Worm (Caenorhabditis elegans) whole organism, L4 larva: Measurements from ENCODE around the gene C01G10.10.
A peak's percentile ranks its signal among the peaks of the same experiment; 100 is the strongest.

Experiments used
- D1046.2 ChIP-seq: fragments of 200-800 bp; sonication (Bioruptor generic); IDR thresholded peaks from 2 replicates; pipeline ENCODE4 v1.3.6; 2022; ENCODE audit warnings: missing genetic modification characterization, missing compliant biosample characterization
- F49E8.2 ChIP-seq: sonication (generic microtip); optimal IDR thresholded peaks from 2 replicates; lab custom pipeline; 2016; ENCODE audit warnings: missing compliant biosample characterization, mild to moderate bottlenecking, missing genetic modification characterization, borderline replicate concordance
- T26A8.4 ChIP-seq: fragments of 200-800 bp; sonication (Bioruptor generic); IDR thresholded peaks from 2 replicates; pipeline ENCODE4 v1.3.6; 2022; ENCODE audit warnings: missing genetic modification characterization, missing compliant biosample characterization
- Y105C5A.15 ChIP-seq: fragments of 200-800 bp; sonication (Bioruptor generic); IDR thresholded peaks from 2 replicates; pipeline ENCODE4 v1.3.6; 2022; ENCODE audit warnings: missing genetic modification characterization, missing compliant biosample characterization
- Y5F2A.4 ChIP-seq: fragments of 200-800 bp; sonication (Bioruptor generic); optimal IDR thresholded peaks from 2 replicates; lab custom pipeline; 2018; ENCODE audit warnings: mild to moderate bottlenecking, missing genetic modification characterization, missing compliant biosample characterization
- aha-1 ChIP-seq: fragments of 150-350 bp; peaks from one replicate; lab custom pipeline; 2014; ENCODE audit warnings: missing biosample characterization, missing genetic modification characterization
- ama-1 ChIP-seq: fragments of 150-350 bp; optimal IDR thresholded peaks from 2 replicates; lab custom pipeline; 2014; ENCODE audit warnings: inconsistent platforms, mixed read lengths
- arid-1 ChIP-seq: fragments of 200-800 bp; sonication (Bioruptor generic); conservative IDR thresholded peaks from 2 replicates; pipeline ENCODE4 v1.3.6; 2022; ENCODE audit warnings: missing genetic modification reagents, missing genetic modification characterization, missing compliant biosample characterization
- ceh-20 ChIP-seq: fragments of 200-800 bp; sonication (Bioruptor generic); IDR thresholded peaks from 2 replicates; pipeline ENCODE4 v1.3.6; 2022; ENCODE audit warnings: missing genetic modification reagents, missing genetic modification characterization, missing compliant biosample characterization
- ceh-44 ChIP-seq: fragments of 200-800 bp; sonication (Bioruptor generic); IDR thresholded peaks from 2 replicates; pipeline ENCODE4 v1.3.6; 2022; ENCODE audit warnings: missing genetic modification reagents, missing genetic modification characterization, missing compliant biosample characterization
- ceh-62 ChIP-seq: sonication (generic microtip); optimal IDR thresholded peaks from 2 replicates; lab custom pipeline; 2017; ENCODE audit warnings: missing biosample characterization, missing genetic modification characterization
- daf-12 ChIP-seq: fragments of 150-350 bp; optimal IDR thresholded peaks from 2 replicates; lab custom pipeline; 2014; ENCODE audit warnings: missing biosample characterization, missing genetic modification reagents, missing genetic modification characterization
- daf-16 ChIP-seq, 3 experiments: sonication (generic microtip); optimal IDR thresholded peaks; 2 replicates each; lab custom pipeline; 2016 to 2017; ENCODE audit warnings: missing genetic modification characterization in 3 of 3, missing genetic modification reagents in 3 of 3, mild to moderate bottlenecking in 2 of 3, missing compliant biosample characterization in 2 of 3, missing biosample characterization in 1 of 3, moderate library complexity in 1 of 3
- dmd-9 ChIP-seq: fragments of 200-800 bp; sonication (Bioruptor generic); IDR thresholded peaks from 2 replicates; pipeline ENCODE4 v1.3.6; 2022; ENCODE audit warnings: missing genetic modification reagents, missing genetic modification characterization, missing compliant biosample characterization
- dpl-1 ChIP-seq: fragments of 150-350 bp; optimal IDR thresholded peaks from 2 replicates; lab custom pipeline; 2014; ENCODE audit warnings: missing biosample characterization, missing genetic modification reagents, missing genetic modification characterization
- duxl-1 ChIP-seq: sonication (generic microtip); optimal IDR thresholded peaks from 2 replicates; lab custom pipeline; 2016; ENCODE audit warnings: mild to moderate bottlenecking, missing genetic modification characterization, moderate library complexity, missing compliant biosample characterization; ENCODE audit not compliant: poor library complexity
- egl-27 ChIP-seq: sonication (generic microtip); optimal IDR thresholded peaks from 3 replicates; lab custom pipeline; 2017; ENCODE audit warnings: missing biosample characterization, missing genetic modification reagents, missing genetic modification characterization
- hlh-11 ChIP-seq: fragments of 200-800 bp; sonication (Bioruptor generic); optimal IDR thresholded peaks from 2 replicates; lab custom pipeline; 2018; ENCODE audit warnings: mild to moderate bottlenecking, missing genetic modification characterization, missing compliant biosample characterization
- hlh-30 ChIP-seq: sonication (generic microtip); optimal IDR thresholded peaks from 2 replicates; lab custom pipeline; 2017; ENCODE audit warnings: antibody characterized with exemption, mild to moderate bottlenecking, missing genetic modification characterization, missing compliant biosample characterization; ENCODE audit not compliant: insufficient read depth
- lin-15B ChIP-seq: fragments of 150-350 bp; sonication (generic microtip); optimal IDR thresholded peaks from 3 replicates; lab custom pipeline; 2014; ENCODE audit warnings: missing biosample characterization, missing genetic modification characterization
- lin-38 ChIP-seq: fragments of 200-800 bp; sonication (Bioruptor generic); IDR thresholded peaks from 2 replicates; pipeline ENCODE4 v1.3.6; 2022; ENCODE audit warnings: missing genetic modification reagents, missing genetic modification characterization, missing compliant biosample characterization
- lsy-2 ChIP-seq, 2 experiments: fragments of 150-350 bp in 1 of 2; sonication (generic microtip) in 1 of 2; optimal IDR thresholded peaks; 2 replicates each; lab custom pipeline; 2014 to 2017; ENCODE audit warnings: missing biosample characterization in 2 of 2, missing genetic modification characterization in 2 of 2
- madf-5 ChIP-seq, 2 experiments: fragments of 200-800 bp; sonication (Bioruptor generic); IDR thresholded peaks; 2 replicates each; pipeline ENCODE4 v1.3.6; 2022; ENCODE audit warnings: missing compliant biosample characterization in 2 of 2, missing genetic modification characterization in 2 of 2
- madf-9 ChIP-seq: fragments of 200-800 bp; sonication (Bioruptor generic); conservative IDR thresholded peaks from 2 replicates; pipeline ENCODE4 v1.3.6; 2022; ENCODE audit warnings: missing genetic modification reagents, missing genetic modification characterization, missing compliant biosample characterization
- mdt-29 ChIP-seq: fragments of 200-800 bp; sonication (Bioruptor generic); IDR thresholded peaks from 2 replicates; pipeline ENCODE4 v1.3.6; 2022; ENCODE audit warnings: missing genetic modification reagents, missing genetic modification characterization, missing compliant biosample characterization
- mxl-2 ChIP-seq: fragments of 200-800 bp; sonication (Bioruptor generic); conservative IDR thresholded peaks from 2 replicates; pipeline ENCODE4 v1.3.6; 2022; ENCODE audit warnings: missing genetic modification reagents, missing genetic modification characterization, missing compliant biosample characterization
- nhr-28 ChIP-seq: fragments of 150-350 bp; optimal IDR thresholded peaks from 2 replicates; lab custom pipeline; 2014; ENCODE audit warnings: missing biosample characterization, missing genetic modification characterization
- nhr-48 ChIP-seq: sonication (generic microtip); optimal IDR thresholded peaks from 2 replicates; lab custom pipeline; 2016; ENCODE audit warnings: mild to moderate bottlenecking, missing genetic modification characterization, missing compliant biosample characterization
- nhr-6 ChIP-seq: fragments of 150-350 bp; optimal IDR thresholded peaks from 2 replicates; lab custom pipeline; 2014; ENCODE audit warnings: missing biosample characterization, missing genetic modification characterization
- nhr-77 ChIP-seq: fragments of 150-350 bp; optimal IDR thresholded peaks from 2 replicates; lab custom pipeline; 2014; ENCODE audit warnings: missing biosample characterization, missing genetic modification characterization
- pqm-1 ChIP-seq: sonication (generic microtip); optimal IDR thresholded peaks from 2 replicates; lab custom pipeline; 2017; ENCODE audit warnings: missing biosample characterization, missing genetic modification characterization
- rbr-2 ChIP-seq: sonication (generic microtip); optimal IDR thresholded peaks from 2 replicates; lab custom pipeline; 2016; ENCODE audit warnings: missing genotype, missing genetic modification characterization, missing compliant biosample characterization
- sdz-12 ChIP-seq: fragments of 200-800 bp; sonication (Bioruptor generic); optimal IDR thresholded peaks from 2 replicates; lab custom pipeline; 2018; ENCODE audit warnings: mild to moderate bottlenecking, missing genetic modification characterization, missing compliant biosample characterization
- set-16 ChIP-seq: fragments of 200-800 bp; sonication (Bioruptor generic); IDR thresholded peaks from 2 replicates; pipeline ENCODE4 v1.3.6; 2022; ENCODE audit warnings: missing genetic modification reagents, missing genetic modification characterization, missing compliant biosample characterization
- snpc-4 ChIP-seq: fragments of 150-350 bp; optimal IDR thresholded peaks from 2 replicates; lab custom pipeline; 2014; ENCODE audit warnings: missing biosample characterization, missing genetic modification characterization
- spr-1 ChIP-seq: sonication (generic microtip); optimal IDR thresholded peaks from 2 replicates; lab custom pipeline; 2016; ENCODE audit warnings: mild to moderate bottlenecking, missing genetic modification characterization, missing compliant biosample characterization
- tag-97 ChIP-seq: fragments of 200-800 bp; sonication (Bioruptor generic); IDR thresholded peaks from 2 replicates; pipeline ENCODE4 v1.3.6; 2022; ENCODE audit warnings: missing genetic modification characterization, missing compliant biosample characterization
- unc-130 ChIP-seq: sonication (generic microtip); optimal IDR thresholded peaks from 2 replicates; lab custom pipeline; 2016; ENCODE audit warnings: missing genetic modification reagents, missing genetic modification characterization, missing compliant biosample characterization
- unc-62 ChIP-seq, 3 experiments: fragments of 150-350 bp in 1 of 3; sonication (generic microtip); optimal IDR thresholded peaks in 2 of 3; peaks in 1 of 3; 1 replicate in 1 of 3; 2 replicates in 2 of 3; lab custom pipeline; 2014 to 2017; ENCODE audit warnings: missing biosample characterization in 3 of 3, missing genetic modification characterization in 3 of 3, missing genetic modification reagents in 3 of 3, missing genotype in 1 of 3
- vab-7 ChIP-seq: fragments of 200-800 bp; sonication (Bioruptor generic); IDR thresholded peaks from 2 replicates; pipeline ENCODE4 v1.3.6; 2022; ENCODE audit warnings: missing genetic modification reagents, missing genetic modification characterization, missing compliant biosample characterization
- zfp-3 ChIP-seq: fragments of 200-800 bp; sonication (Bioruptor generic); conservative IDR thresholded peaks from 2 replicates; pipeline ENCODE4 v1.3.6; 2022; ENCODE audit warnings: missing genetic modification reagents, missing genetic modification characterization, missing compliant biosample characterization
- zip-11 ChIP-seq: fragments of 200-800 bp; sonication (Bioruptor generic); IDR thresholded peaks from 2 replicates; pipeline ENCODE4 v1.3.6; 2022; ENCODE audit warnings: missing genetic modification characterization, missing compliant biosample characterization
- ztf-7 ChIP-seq: fragments of 150-350 bp; optimal IDR thresholded peaks from 2 replicates; lab custom pipeline; 2014; ENCODE audit warnings: missing biosample characterization, missing genetic modification characterization

The C01G10.10 gene

DNA sequence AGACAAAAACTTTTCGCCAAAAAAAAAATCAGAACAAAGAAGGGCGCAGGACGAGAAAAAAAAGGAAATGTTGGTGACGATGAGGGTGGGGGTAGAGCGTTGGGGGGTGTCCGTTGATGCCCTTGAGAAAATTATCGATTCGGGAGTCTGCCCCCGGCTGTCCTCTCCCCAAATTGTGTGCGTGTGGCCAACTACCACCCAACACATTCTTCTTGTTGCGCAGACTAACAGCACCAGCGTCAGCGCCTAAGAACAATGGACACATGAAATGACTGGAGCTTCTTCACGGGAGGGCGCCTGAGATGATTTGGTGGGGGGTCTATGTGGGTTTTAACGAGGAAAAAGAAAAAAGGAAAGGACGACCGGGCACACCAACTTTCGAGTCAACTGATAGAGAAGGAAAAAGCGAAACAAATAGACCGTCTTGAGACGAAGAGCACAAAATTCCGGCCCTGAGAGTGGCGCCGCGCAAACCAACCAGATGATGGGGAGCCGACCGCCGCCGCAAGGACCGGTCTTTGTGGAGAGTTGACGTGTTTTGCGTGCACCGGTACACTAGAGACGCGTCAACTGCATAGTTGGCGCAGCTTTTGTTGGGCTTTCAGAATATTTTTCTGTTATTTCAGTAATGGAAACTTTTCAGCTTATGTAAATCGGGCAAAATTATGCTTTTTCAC lies 17.0 kb downstream of the C01G10.10 start, which contains the start of gene C25D7.9 (continued):
- no peak for TF ChIP-seq madf-9 (GFP tag; lab: Robert Waterston, UW)
- TF ChIP-seq rbr-2: peak; percentile 15
- TF ChIP-seq aha-1 (tag; lab: Kevin White, UChicago): no peak
- TF ChIP-seq F49E8.2 (tag; lab: Kevin White, UChicago): no peak
- TF ChIP-seq daf-12: no peak
- peak in 1 of 2 experiments; percentile 28 for TF ChIP-seq lsy-2 (tag; optimal IDR thresholded peaks at IDR 0.05; lab: Kevin White, UChicago)
- no peak for TF ChIP-seq arid-1 (GFP tag; lab: Robert Waterston, UW)
- TF ChIP-seq ceh-62 (tag; lab: Kevin White, UChicago): no peak
- TF ChIP-seq D1046.2 (GFP tag; lab: Robert Waterston, UW): no peak
- no peak for TF ChIP-seq hlh-30 (tag; lab: Kevin White, UChicago)
- TF ChIP-seq duxl-1 (tag; lab: Kevin White, UChicago): no peak
- peak; percentile 60 for TF ChIP-seq nhr-6 (tag; lab: Kevin White, UChicago)
- no peak for TF ChIP-seq ama-1 (lab: Kevin White, UChicago)
- TF ChIP-seq Y105C5A.15 (GFP tag; lab: Robert Waterston, UW): no peak
- no peak for TF ChIP-seq zfp-3 (GFP tag; lab: Robert Waterston, UW)
- no peak for TF ChIP-seq snpc-4 (tag; lab: Kevin White, UChicago)
- TF ChIP-seq, all 104 proteins: peak for 18

DNA sequence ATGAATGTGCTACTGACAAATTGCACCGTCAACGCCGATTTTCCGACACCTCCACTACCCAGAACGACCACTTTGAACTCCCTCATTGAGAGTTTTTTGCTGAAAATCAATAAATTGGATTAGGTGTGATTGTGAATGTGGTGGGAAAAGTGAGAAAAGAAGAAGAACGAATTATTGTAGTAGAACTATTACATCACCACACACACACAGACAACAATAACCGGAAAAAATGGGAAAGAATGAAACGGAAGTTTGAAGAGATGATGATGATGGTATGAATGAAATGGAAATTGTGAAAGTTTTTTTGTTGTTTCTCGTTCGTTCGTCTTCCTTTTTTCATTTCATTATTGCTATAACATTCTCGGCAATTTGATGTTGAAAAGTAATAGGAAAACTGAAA lies 18.3 kb downstream of the C01G10.10 start, which contains the start of gene rap-2:
rap-2 (minus strand) TSS at position 101 of the 400 bp plus-strand sequence.
- no peak for TF ChIP-seq zfp-3 (GFP tag; lab: Robert Waterston, UW)
- no peak for TF ChIP-seq madf-5 (GFP tag; IDR thresholded peaks at IDR 0.05; lab: Robert Waterston, UW)

DNA sequence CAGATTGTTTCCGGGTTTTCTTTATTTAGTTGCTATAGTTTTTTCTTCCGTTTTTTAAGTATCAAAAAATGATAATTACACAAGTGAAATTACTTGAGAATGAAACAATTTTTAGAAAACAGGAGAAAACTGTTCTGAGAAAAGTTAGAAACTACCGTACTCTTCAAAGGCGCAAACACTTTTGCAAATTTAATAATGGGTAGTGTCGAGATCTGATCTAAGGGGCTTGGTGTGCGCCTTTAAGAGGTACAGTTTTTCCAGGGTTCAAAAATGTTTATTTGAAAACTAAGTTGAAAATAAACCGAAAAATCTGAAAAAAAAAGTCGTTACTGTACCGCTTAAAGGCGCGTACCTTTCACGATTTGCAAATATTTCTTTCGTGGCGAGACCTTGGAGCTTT lies 21.6 kb downstream of the C01G10.10 start:
- TF ChIP-seq lin-15B: no peak
- TF ChIP-seq aha-1 (tag; lab: Kevin White, UChicago): peak; percentile 73
- no peak for TF ChIP-seq vab-7 (GFP tag; lab: Robert Waterston, UW)
- peak in 1 of 2 experiments; percentile 18 for TF ChIP-seq unc-62 (GFP tag; optimal IDR thresholded peaks at IDR 0.05 in 1 of 2; lab: Kevin White, UChicago)
- TF ChIP-seq unc-62 (tag; optimal IDR thresholded peaks at IDR 0.05; lab: Kevin White, UChicago): no peak

DNA sequence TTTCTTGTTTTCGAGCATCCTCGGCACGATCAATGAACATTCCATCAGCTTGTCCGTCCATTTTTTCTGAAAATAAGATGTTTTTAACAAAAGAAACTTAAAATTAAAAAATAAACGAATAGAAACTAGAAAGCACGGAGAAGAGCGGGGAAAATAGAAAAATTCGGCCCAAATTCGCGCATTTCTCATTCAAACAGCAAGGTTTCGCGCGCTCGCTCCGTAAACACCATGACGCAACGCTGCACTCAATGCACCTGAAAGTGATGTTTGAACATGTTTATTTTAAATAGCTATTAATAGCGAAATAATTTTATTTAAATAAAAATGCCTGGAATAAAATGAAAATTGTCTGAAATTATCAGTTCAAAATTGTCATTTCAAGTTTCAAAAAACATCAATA lies 22.7 kb downstream of the C01G10.10 start, which contains the start of the genes mcm-3 and C25D7.15:
mcm-3 (minus strand) TSS at position 66 of the 400 bp plus-strand sequence.
C25D7.15 (plus strand) TSS at position 275 of the 400 bp plus-strand sequence.
- no peak for TF ChIP-seq ceh-20 (GFP tag; lab: Robert Waterston, UW)
- TF ChIP-seq zfp-3 (GFP tag; lab: Robert Waterston, UW): no peak
- TF ChIP-seq Y5F2A.4 (GFP tag; lab: Kevin White, UChicago): no peak
- no peak for TF ChIP-seq ztf-7 (tag; lab: Kevin White, UChicago)
- no peak for TF ChIP-seq Y105C5A.15 (GFP tag; lab: Robert Waterston, UW)
- peak; percentile 85 for TF ChIP-seq dpl-1 (GFP tag; lab: Kevin White, UChicago)
- peak; percentile 25 for TF ChIP-seq unc-130 (GFP tag; lab: Kevin White, UChicago)
- TF ChIP-seq ceh-44 (GFP tag; lab: Robert Waterston, UW): no peak
- no peak for TF ChIP-seq spr-1
- TF ChIP-seq nhr-28 (tag; lab: Kevin White, UChicago): no peak
- TF ChIP-seq pqm-1 (tag; lab: Kevin White, UChicago): no peak
- TF ChIP-seq nhr-6 (tag; lab: Kevin White, UChicago): peak; percentile 79
- TF ChIP-seq nhr-77: no peak
- no peak for TF ChIP-seq D1046.2 (GFP tag; lab: Robert Waterston, UW)
- no peak for TF ChIP-seq daf-16 (GFP tag; optimal IDR thresholded peaks at IDR 0.05; lab: Kevin White, UChicago)
- peak; percentile 70 for TF ChIP-seq daf-16 (tag; optimal IDR thresholded peaks at IDR 0.05; lab: Kevin White, UChicago)
- no peak for TF ChIP-seq aha-1 (tag; lab: Kevin White, UChicago)
- TF ChIP-seq mdt-29 (GFP tag; lab: Robert Waterston, UW): no peak
- no peak for TF ChIP-seq sdz-12
- peak; percentile 5 for TF ChIP-seq hlh-11 (tag; lab: Kevin White, UChicago)
- TF ChIP-seq dmd-9 (GFP tag; lab: Robert Waterston, UW): no peak
- TF ChIP-seq mxl-2: no peak
- no peak for TF ChIP-seq T26A8.4 (GFP tag; lab: Robert Waterston, UW)
- TF ChIP-seq zip-11 (GFP tag; lab: Robert Waterston, UW): no peak
- no peak for TF ChIP-seq set-16
- no peak for TF ChIP-seq egl-27 (tag; lab: Kevin White, UChicago)
- TF ChIP-seq madf-5 (GFP tag; IDR thresholded peaks at IDR 0.05; lab: Robert Waterston, UW): no peak
- no peak for TF ChIP-seq lsy-2 (tag; optimal IDR thresholded peaks at IDR 0.05; lab: Kevin White, UChicago)
- TF ChIP-seq nhr-48: peak; percentile 12
- TF ChIP-seq lin-38 (GFP tag; lab: Robert Waterston, UW): peak; percentile 66
- TF ChIP-seq tag-97: no peak
